Fruit fly (Drosophila melanogaster): Measurements from ENCODE around the gene Atg16.
A peak's percentile ranks its signal among the peaks of the same experiment; 100 is the strongest.

Atg16 gene

dm6 chr3R:29802753-29803313 lies 32.1 kb downstream of the Atg16 start, which contains the start of the genes Etfb and CG7789 (continued):
- TF ChIP-seq CG4318 (GFP tag; optimal IDR thresholded peaks at IDR 0.05) (no peak), CG3919 (GFP tag; optimal IDR thresholded peaks at IDR 0.05) (peak; percentile 93), CG31627 (GFP tag; optimal IDR thresholded peaks at IDR 0.05) (peak; percentile 86), lz (GFP tag; optimal IDR thresholded peaks at IDR 0.05) (peak; percentile 88), Ets21C (GFP tag; optimal IDR thresholded peaks at IDR 0.05) (peak; percentile 85), vri (GFP tag; optimal IDR thresholded peaks at IDR 0.05) (no peak), Lpt (GFP tag; optimal IDR thresholded peaks at IDR 0.05) (peak; percentile 91), Sox14 (GFP tag; optimal IDR thresholded peaks at IDR 0.05) (peak; percentile 93), topi (GFP tag; optimal IDR thresholded peaks at IDR 0.05) (peak; percentile 88), CG9139 (GFP tag; optimal IDR thresholded peaks at IDR 0.05) (peak; percentile 98), dac (GFP tag; optimal IDR thresholded peaks at IDR 0.05) (peak; percentile 96), dsx (GFP tag; optimal IDR thresholded peaks at IDR 0.05; ENCODE audit: poor library complexity, severe bottlenecking) (peak; percentile 83), CG10669 (GFP tag; optimal IDR thresholded peaks at IDR 0.05) (peak; percentile 91), pdm3 (GFP tag; optimal IDR thresholded peaks at IDR 0.05) (no peak), CG10631 (GFP tag; optimal IDR thresholded peaks at IDR 0.05) (no peak), Met (GFP tag; optimal IDR thresholded peaks at IDR 0.05) (no peak), Gug (GFP tag; IDR thresholded peaks at IDR 0.05) (peak; percentile 89), Smox (GFP tag; optimal IDR thresholded peaks at IDR 0.05) (no peak), CG16779 (tag; optimal IDR thresholded peaks at IDR 0.05) (peak; percentile 90), CG15336 (GFP tag; IDR thresholded peaks at IDR 0.05) (peak; percentile 87)

DNA sequence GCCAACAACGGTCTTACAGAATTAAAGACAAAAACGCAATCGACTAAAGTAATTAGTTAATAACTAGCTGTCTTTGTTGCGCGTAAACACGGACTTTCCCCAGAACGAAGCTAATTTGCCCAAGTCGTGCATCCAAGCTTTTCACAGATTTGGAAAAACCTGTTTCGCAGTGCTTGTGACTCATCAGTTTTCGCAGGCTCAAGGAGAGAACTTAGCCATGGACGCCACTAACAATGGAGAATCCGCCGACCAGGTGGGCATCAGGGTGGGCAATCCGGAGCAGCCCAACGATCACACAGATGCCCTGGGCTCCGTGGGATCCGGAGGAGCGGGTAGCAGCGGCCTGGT lies 35.2 kb downstream of the Atg16 start:
- peak; percentile 69 for TF ChIP-seq vri (GFP tag; optimal IDR thresholded peaks at IDR 0.05)
- no peak for TF ChIP-seq CG8632 (GFP tag; optimal IDR thresholded peaks at IDR 0.05)

DNA sequence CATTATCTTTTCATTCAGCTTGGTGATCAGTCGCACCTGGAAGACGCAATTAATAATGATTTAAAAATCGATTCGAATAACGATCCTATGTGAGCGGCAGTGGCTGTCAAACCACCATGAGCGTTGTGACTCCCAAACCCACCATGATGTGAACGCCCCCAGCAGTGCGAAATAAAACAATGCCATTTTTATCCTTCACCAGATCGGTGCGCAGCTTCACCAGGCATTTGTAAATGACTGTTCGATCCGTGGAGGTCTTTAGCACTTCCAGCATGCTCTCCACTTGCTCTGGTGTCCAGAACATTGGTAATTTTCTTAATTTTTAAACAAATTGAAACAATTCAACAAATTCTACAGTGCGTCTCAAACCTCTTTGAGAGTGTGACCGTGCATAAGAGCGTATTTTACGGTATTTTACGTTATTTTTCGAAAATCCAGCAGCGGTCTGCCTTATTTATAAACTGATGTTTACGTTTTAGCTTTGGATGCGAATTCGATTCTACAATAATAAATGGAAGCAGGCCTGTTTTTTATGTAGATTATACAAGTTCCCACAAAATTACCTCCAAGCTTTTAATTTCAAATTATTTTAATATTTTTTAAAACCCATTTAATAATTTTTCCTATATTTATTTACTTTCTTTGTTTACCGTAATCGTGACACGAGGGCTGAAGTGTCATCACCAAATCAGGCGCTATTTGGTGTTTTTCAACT lies 35.8 kb downstream of the Atg16 start, which contains the start of the genes Rnb and Drice:
Rnb (minus strand) TSS at position 389 of the 715 bp plus-strand sequence.
Drice (plus strand) TSS at position 693 of the 715 bp plus-strand sequence.
- TF ChIP-seq acj6 (GFP tag; optimal IDR thresholded peaks at IDR 0.05) (peak; percentile 30), Eip78C (GFP tag) (peak; percentile 87), CG11294 (GFP tag; IDR thresholded peaks at IDR 0.05) (no peak), cyc (GFP tag; optimal IDR thresholded peaks at IDR 0.05) (peak; percentile 26), topi (GFP tag; optimal IDR thresholded peaks at IDR 0.05) (peak; percentile 37), CG31627 (GFP tag; optimal IDR thresholded peaks at IDR 0.05) (peak; percentile 32), dac (GFP tag; optimal IDR thresholded peaks at IDR 0.05) (no peak), CG3032 (tag; optimal IDR thresholded peaks at IDR 0.05) (peak; percentile 46), lz (GFP tag; optimal IDR thresholded peaks at IDR 0.05) (peak; percentile 48), CG8319 (GFP tag; optimal IDR thresholded peaks at IDR 0.05) (no peak), svp (GFP tag) (peak; percentile 70), fd59A (GFP tag; optimal IDR thresholded peaks at IDR 0.05) (no peak), Smox (GFP tag; optimal IDR thresholded peaks at IDR 0.05) (peak; percentile 53), dsx (GFP tag; optimal IDR thresholded peaks at IDR 0.05; ENCODE audit: poor library complexity, severe bottlenecking) (peak; percentile 64), fkh (GFP tag; optimal IDR thresholded peaks at IDR 0.05) (peak; percentile 99), CG34406 (GFP tag; optimal IDR thresholded peaks at IDR 0.05) (peak; percentile 8), Sox14 (GFP tag; optimal IDR thresholded peaks at IDR 0.05) (peak; percentile 88), ss (GFP tag; optimal IDR thresholded peaks at IDR 0.05) (peak in 1 of 2 experiments; percentile 27), CG11902 (GFP tag; optimal IDR thresholded peaks at IDR 0.05) (peak; percentile 6), esn (GFP tag; optimal IDR thresholded peaks at IDR 0.05) (peak; percentile 65), spab (GFP tag; optimal IDR thresholded peaks at IDR 0.05) (no peak), Ets96B (tag; optimal IDR thresholded peaks at IDR 0.05) (peak; percentile 45), OdsH (GFP tag; optimal IDR thresholded peaks at IDR 0.05) (no peak), CG6163 (GFP tag; IDR thresholded peaks at IDR 0.05) (peak; percentile 50; the same call in 2 of the 3 replicates), Hr39 (GFP tag; optimal IDR thresholded peaks at IDR 0.05) (no peak), eg (GFP tag; IDR thresholded peaks at IDR 0.05) (0 out of 3 replicates have a peak, but pooled peaks have one; percentile 18)
